Worm (Caenorhabditis elegans) whole organism, L4/young adult: ENCODE results near the gene C27D6.11.

Source experiments
- dao-5 ChIP-seq: sonication (generic microtip); optimal IDR thresholded peaks from 2 replicates; lab custom pipeline; 2016; ENCODE audit warnings: missing genotype, missing genetic modification characterization, moderate library complexity, missing compliant biosample characterization
- him-1 ChIP-seq: sonication (generic microtip); optimal IDR thresholded peaks from 2 replicates; lab custom pipeline; 2016; ENCODE audit warnings: missing genotype, missing genetic modification reagents, missing genetic modification characterization, missing compliant biosample characterization

- TF ChIP-seq him-1 (no peak), dao-5 (no peak)
Observed at ce11 chrII:5180272-5180671, 19.3 kb upstream of the C27D6.11 start.
